Worm (Caenorhabditis elegans) whole organism, young adult: Measurements from ENCODE around the gene Y41E3.19.
"Not testable (repeated sequence)": the region's sequence is repeated elsewhere in the genome, so short reads cannot be mapped to it uniquely, and the experiment has no call there.

ENCODE experiments used
- B0261.1 ChIP-seq: sonication (generic microtip); optimal IDR thresholded peaks from 2 replicates; lab custom pipeline; 2016; ENCODE audit warnings: mild to moderate bottlenecking, missing genetic modification characterization, moderate library complexity, missing compliant biosample characterization
- F22D6.2 ChIP-seq: sonication (generic microtip); optimal IDR thresholded peaks from 2 replicates; lab custom pipeline; 2016; ENCODE audit warnings: mild to moderate bottlenecking, missing genetic modification characterization, missing compliant biosample characterization
- F33H1.4 ChIP-seq: fragments of 200-800 bp; sonication (Bioruptor generic); IDR thresholded peaks from 2 replicates; pipeline ENCODE4 v1.3.6; 2022; ENCODE audit warnings: missing genetic modification reagents, missing genetic modification characterization, missing compliant biosample characterization
- F39B2.1 ChIP-seq: fragments of 200-800 bp; sonication (Bioruptor generic); IDR thresholded peaks from 2 replicates; pipeline ENCODE4 v1.3.6; 2022; ENCODE audit warnings: missing genetic modification reagents, missing genetic modification characterization, missing compliant biosample characterization
- F55B11.4 ChIP-seq: sonication (generic microtip); optimal IDR thresholded peaks from 2 replicates; lab custom pipeline; 2016; ENCODE audit warnings: missing compliant biosample characterization, missing genetic modification characterization, borderline replicate concordance; ENCODE audit not compliant: insufficient read depth
- Y56A3A.18 ChIP-seq: fragments of 200-800 bp; sonication (Bioruptor generic); IDR thresholded peaks from 2 replicates; pipeline ENCODE4 v1.3.6; 2022; ENCODE audit warnings: missing genetic modification reagents, missing genetic modification characterization, missing compliant biosample characterization
- Y95B8A.8 ChIP-seq: fragments of 200-800 bp; sonication (Bioruptor generic); IDR thresholded peaks from 2 replicates; pipeline ENCODE4 v1.3.6; 2022; ENCODE audit warnings: missing genetic modification reagents, missing genetic modification characterization, missing compliant biosample characterization
- athp-1 ChIP-seq: sonication (generic microtip); optimal IDR thresholded peaks from 2 replicates; lab custom pipeline; 2017; ENCODE audit warnings: mild to moderate bottlenecking, missing genetic modification characterization, missing compliant biosample characterization
- attf-6 ChIP-seq: fragments of 200-800 bp; sonication (Bioruptor generic); IDR thresholded peaks from 2 replicates; pipeline ENCODE4 v1.3.6; 2022; ENCODE audit warnings: missing genetic modification reagents, missing genetic modification characterization, missing compliant biosample characterization
- ceh-100 ChIP-seq: fragments of 200-800 bp; sonication (Bioruptor generic); IDR thresholded peaks from 2 replicates; pipeline ENCODE4 v1.3.6; 2022; ENCODE audit warnings: missing genetic modification reagents, missing genetic modification characterization, missing compliant biosample characterization
- ceh-40 ChIP-seq: fragments of 200-800 bp; sonication (Bioruptor generic); IDR thresholded peaks from 2 replicates; pipeline ENCODE4 v1.3.6; 2022; ENCODE audit warnings: missing genetic modification characterization, missing compliant biosample characterization
- ceh-58 ChIP-seq: fragments of 200-800 bp; sonication (Bioruptor generic); IDR thresholded peaks from 2 replicates; pipeline ENCODE4 v1.3.6; 2022; ENCODE audit warnings: missing genetic modification characterization, missing compliant biosample characterization
- ceh-91 ChIP-seq: fragments of 200-800 bp; sonication (Bioruptor generic); IDR thresholded peaks from 2 replicates; pipeline ENCODE4 v1.3.6; 2022; ENCODE audit warnings: missing genetic modification reagents, missing genetic modification characterization, missing compliant biosample characterization
- egl-44 ChIP-seq: fragments of 200-800 bp; sonication (Bioruptor generic); IDR thresholded peaks from 2 replicates; pipeline ENCODE4 v1.3.6; 2022; ENCODE audit warnings: missing genetic modification reagents, missing genetic modification characterization, missing compliant biosample characterization
- egrh-3 ChIP-seq: fragments of 200-800 bp; sonication (Bioruptor generic); IDR thresholded peaks from 2 replicates; pipeline ENCODE4 v1.3.6; 2022; ENCODE audit warnings: missing genetic modification reagents, missing genetic modification characterization, missing compliant biosample characterization
- gei-17 ChIP-seq: fragments of 200-800 bp; sonication (Bioruptor generic); optimal IDR thresholded peaks from 2 replicates; lab custom pipeline; 2018; ENCODE audit warnings: mild to moderate bottlenecking, missing genetic modification characterization, missing compliant biosample characterization
- him-1 ChIP-seq: sonication (generic microtip); optimal IDR thresholded peaks from 2 replicates; lab custom pipeline; 2016; ENCODE audit warnings: missing genotype, missing genetic modification reagents, missing genetic modification characterization, missing compliant biosample characterization
- hmg-1.2 ChIP-seq: fragments of 200-800 bp; sonication (Bioruptor generic); IDR thresholded peaks from 2 replicates; pipeline ENCODE4 v1.3.6; 2022; ENCODE audit warnings: missing genetic modification reagents, missing genetic modification characterization, missing compliant biosample characterization
- let-526 ChIP-seq: fragments of 200-800 bp; sonication (Bioruptor generic); IDR thresholded peaks from 2 replicates; pipeline ENCODE4 v1.3.6; 2022; ENCODE audit warnings: missing genetic modification reagents, missing genetic modification characterization, missing compliant biosample characterization
- lin-26 ChIP-seq: fragments of 200-800 bp; sonication (Bioruptor generic); IDR thresholded peaks from 2 replicates; pipeline ENCODE4 v1.3.6; 2022; ENCODE audit warnings: missing genetic modification reagents, missing genetic modification characterization, missing compliant biosample characterization
- lin-35 ChIP-seq, 3 experiments: fragments of 150-350 bp in 2 of 3; sonication (generic microtip) in 1 of 3; optimal IDR thresholded peaks; 2 replicates each; lab custom pipeline; 2014 to 2018; ENCODE audit warnings: missing biosample characterization in 3 of 3, missing genetic modification characterization in 3 of 3, missing genetic modification reagents in 3 of 3
- lin-54 ChIP-seq: fragments of 200-800 bp; sonication (Bioruptor generic); optimal IDR thresholded peaks from 2 replicates; lab custom pipeline; 2018; ENCODE audit warnings: mild to moderate bottlenecking, missing genetic modification characterization, missing compliant biosample characterization
- madf-10 ChIP-seq: sonication (generic microtip); optimal IDR thresholded peaks from 2 replicates; lab custom pipeline; 2016; ENCODE audit warnings: mild to moderate bottlenecking, missing genetic modification characterization, missing compliant biosample characterization
- madf-8 ChIP-seq: fragments of 200-800 bp; sonication (Bioruptor generic); conservative IDR thresholded peaks from 2 replicates; pipeline ENCODE4 v1.3.6; 2022; ENCODE audit warnings: missing genetic modification reagents, missing genetic modification characterization, missing compliant biosample characterization
- mcd-1 ChIP-seq: fragments of 200-800 bp; sonication (Bioruptor generic); IDR thresholded peaks from 2 replicates; pipeline ENCODE4 v1.3.6; 2022; ENCODE audit warnings: missing genetic modification reagents, missing genetic modification characterization, missing compliant biosample characterization
- pbrm-1 ChIP-seq: fragments of 200-800 bp; sonication (Bioruptor generic); IDR thresholded peaks from 2 replicates; pipeline ENCODE4 v1.3.6; 2022; ENCODE audit warnings: missing genetic modification reagents, missing genetic modification characterization, missing compliant biosample characterization
- pha-4 ChIP-seq: fragments of 150-350 bp; sonication (generic microtip); optimal IDR thresholded peaks from 2 replicates; lab custom pipeline; 2014; ENCODE audit warnings: missing biosample characterization, missing genetic modification reagents, missing genetic modification characterization
- sdz-38 ChIP-seq: sonication (generic microtip); optimal IDR thresholded peaks from 2 replicates; lab custom pipeline; 2016; ENCODE audit warnings: missing genotype, missing genetic modification characterization, missing compliant biosample characterization
- snpc-4 ChIP-seq, 5 experiments: fragments of 150-350 bp in 1 of 5; sonication (generic microtip) in 4 of 5; optimal IDR thresholded peaks; 2 replicates each; lab custom pipeline; 2014 to 2018; ENCODE audit warnings: missing genetic modification characterization in 5 of 5, missing biosample characterization in 3 of 5, antibody characterized with exemption in 2 of 5, mild to moderate bottlenecking in 2 of 5, missing compliant biosample characterization in 2 of 5, missing genotype in 2 of 5, moderate library complexity in 2 of 5, missing genetic modification reagents in 1 of 5
- tbp1 ChIP-seq: fragments of 200-800 bp; sonication (Bioruptor generic); optimal IDR thresholded peaks from 2 replicates; lab custom pipeline; 2018; ENCODE audit warnings: mild to moderate bottlenecking, missing genetic modification characterization, missing compliant biosample characterization
- tlf-1 ChIP-seq: fragments of 200-800 bp; sonication (Bioruptor generic); optimal IDR thresholded peaks from 2 replicates; lab custom pipeline; 2018; ENCODE audit warnings: mild to moderate bottlenecking, missing genetic modification characterization, missing compliant biosample characterization
- zfh-2 ChIP-seq: fragments of 200-800 bp; sonication (Bioruptor generic); conservative IDR thresholded peaks from 2 replicates; pipeline ENCODE4 v1.3.6; 2022; ENCODE audit warnings: missing genetic modification reagents, missing genetic modification characterization, missing compliant biosample characterization
- zim-3 ChIP-seq: sonication (generic microtip); optimal IDR thresholded peaks from 2 replicates; lab custom pipeline; 2017; ENCODE audit warnings: mild to moderate bottlenecking, missing genetic modification characterization, moderate library complexity, missing compliant biosample characterization
- ztf-18 ChIP-seq: sonication (generic microtip); optimal IDR thresholded peaks from 2 replicates; lab custom pipeline; 2016; ENCODE audit warnings: missing genotype, mild to moderate bottlenecking, missing genetic modification characterization, missing compliant biosample characterization
- ztf-25 ChIP-seq: fragments of 200-800 bp; sonication (Bioruptor generic); IDR thresholded peaks from 2 replicates; pipeline ENCODE4 v1.3.6; 2022; ENCODE audit warnings: missing genetic modification reagents, missing genetic modification characterization, missing compliant biosample characterization
- ztf-6 ChIP-seq: fragments of 200-800 bp; sonication (Bioruptor generic); IDR thresholded peaks from 2 replicates; pipeline ENCODE4 v1.3.6; 2022; ENCODE audit warnings: missing genetic modification reagents, missing genetic modification characterization, missing compliant biosample characterization

Gene Y41E3.19

ce11 chrIV:15059150-15059549 lies 3.2 kb downstream of the Y41E3.19 start (continued):
- TF ChIP-seq egl-44 (GFP tag; lab: Robert Waterston, UW): peak; percentile 97
- 0 out of 2 replicates have a peak, but pooled peaks have one; percentile 70 for TF ChIP-seq ztf-6 (GFP tag; lab: Robert Waterston, UW)
- peak; percentile 97 for TF ChIP-seq ceh-40
- TF ChIP-seq Y95B8A.8 (GFP tag; lab: Robert Waterston, UW): peak; percentile 98
- peak; percentile 96 for TF ChIP-seq lin-26 (GFP tag; lab: Robert Waterston, UW)
- not testable (repeated sequence) for TF ChIP-seq snpc-4 (GFP tag; optimal IDR thresholded peaks at IDR 0.05; lab: Kevin White, UChicago)
- peak in 1 of 4 experiments; percentile 88 for TF ChIP-seq snpc-4 (tag; optimal IDR thresholded peaks at IDR 0.05; lab: Kevin White, UChicago)
- TF ChIP-seq pbrm-1 (GFP tag; lab: Robert Waterston, UW): peak; percentile 97
- peak; percentile 84 for TF ChIP-seq ceh-100 (GFP tag; lab: Robert Waterston, UW)
- TF ChIP-seq let-526 (GFP tag; lab: Robert Waterston, UW): peak; percentile 97
- 0 out of 2 replicates have a peak, but pooled peaks have one; percentile 13 for TF ChIP-seq hmg-1.2 (GFP tag; lab: Robert Waterston, UW)
- TF ChIP-seq ceh-91: peak; percentile 79
- TF ChIP-seq madf-8: peak; percentile 63
- TF ChIP-seq Y56A3A.18 (GFP tag; lab: Robert Waterston, UW): peak; percentile 92
- peak; percentile 62 for TF ChIP-seq tbp1
- peak; percentile 95 for TF ChIP-seq F39B2.1 (GFP tag; lab: Robert Waterston, UW)
- peak; percentile 61 for TF ChIP-seq gei-17
- peak; percentile 93; the same call in 1 of the 2 replicates for TF ChIP-seq ceh-58 (GFP tag; lab: Robert Waterston, UW)
- peak; percentile 99 for TF ChIP-seq attf-6

DNA sequence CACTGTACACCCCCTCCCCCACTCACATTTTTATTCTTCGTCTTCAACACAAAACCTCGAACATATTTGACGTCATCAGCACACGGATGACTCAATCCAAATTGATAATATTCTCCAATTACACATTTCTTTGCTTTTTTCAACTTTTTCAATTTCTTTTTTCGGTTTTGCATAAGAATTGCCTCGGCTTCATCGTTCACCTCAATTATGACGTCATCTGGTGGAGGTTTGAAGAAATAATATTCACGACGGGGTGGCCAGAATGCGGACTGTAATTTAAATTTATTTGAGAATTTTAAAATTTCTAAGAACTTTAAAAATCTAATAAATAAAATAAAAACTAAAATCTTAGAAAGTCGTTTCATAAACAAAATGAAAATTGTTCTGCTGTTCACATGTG lies 7.9 kb downstream of the Y41E3.19 start:
- TF ChIP-seq F55B11.4 (tag; lab: Kevin White, UChicago) (no peak), zim-3 (no peak), tlf-1 (GFP tag; lab: Kevin White, UChicago) (no peak), F22D6.2 (tag; lab: Kevin White, UChicago) (no peak), him-1 (no peak), pha-4 (tag; lab: Kevin White, UChicago) (no peak), sdz-38 (tag; lab: Kevin White, UChicago) (no peak), madf-10 (no peak), lin-54 (no peak), zfh-2 (GFP tag; lab: Robert Waterston, UW) (no peak), egrh-3 (GFP tag; lab: Robert Waterston, UW) (no peak), B0261.1 (tag; lab: Kevin White, UChicago) (no peak), ztf-25 (GFP tag; lab: Robert Waterston, UW) (no peak), mcd-1 (no peak), Y56A3A.18 (GFP tag; lab: Robert Waterston, UW) (no peak)

DNA sequence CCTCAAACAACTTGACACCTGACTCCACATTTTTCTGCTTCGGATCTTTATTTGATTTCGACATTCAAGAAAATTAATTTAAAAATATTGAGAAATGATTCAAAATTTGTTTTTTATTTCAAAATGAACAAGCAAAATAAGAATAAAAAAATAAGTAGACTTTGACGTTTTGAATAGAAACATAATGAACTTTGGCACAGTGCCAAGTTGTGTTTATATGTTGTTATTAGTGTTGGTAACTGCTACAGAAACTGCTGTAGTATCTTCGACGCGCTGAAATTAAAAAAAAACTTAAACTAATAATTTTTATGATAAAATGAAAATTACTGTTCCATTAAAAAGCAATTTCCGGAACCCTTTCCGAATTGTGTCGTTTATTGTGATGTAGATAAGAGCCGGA lies 9.7 kb downstream of the Y41E3.19 start, which contains the start of gene Y41E3.18:
Gene Y41E3.18, minus strand, starts transcription at position 101 of the 400 bp plus-strand sequence.
- TF ChIP-seq Y56A3A.18 (GFP tag; lab: Robert Waterston, UW) (no peak), lin-35 (GFP tag; optimal IDR thresholded peaks at IDR 0.05; lab: Kevin White, UChicago) (no peak), ztf-18 (tag; lab: Kevin White, UChicago) (no peak), athp-1 (tag; lab: Kevin White, UChicago) (no peak), F33H1.4 (no peak)
- TF ChIP-seq, all 124 proteins: peak for 0
